Worm (Caenorhabditis elegans): ENCODE results near the gene T05G5.1.

- no peak for TF ChIP-seq unc-39 (tag; optimal IDR thresholded peaks at IDR 0.05)
- TF ChIP-seq mdl-1 (tag; optimal IDR thresholded peaks at IDR 0.05): no peak
- TF ChIP-seq crh-2 (tag; optimal IDR thresholded peaks at IDR 0.05): no peak
- TF ChIP-seq elt-3 (tag; optimal IDR thresholded peaks at IDR 0.05): no peak
- no peak for TF ChIP-seq ztf-11 (tag; optimal IDR thresholded peaks at IDR 0.05)
- no peak for TF ChIP-seq skn-1 (tag; optimal IDR thresholded peaks at IDR 0.05)
- TF ChIP-seq lin-13 (GFP tag; optimal IDR thresholded peaks at IDR 0.05): no peak
Observed at ce11 chrIII:9757414-9757813, 14.3 kb upstream of the T05G5.1 start, which contains the start of gene vps-53.

Measured in whole organism, L2 larva.